Worm (Caenorhabditis elegans) whole organism, L1 larva: ENCODE data around the gene T12G3.11.

Experiments used
- C04F5.9 ChIP-seq: sonication (generic microtip); optimal IDR thresholded peaks from 2 replicates; lab custom pipeline; 2016; ENCODE audit warnings: missing genetic modification characterization, missing compliant biosample characterization
- C16A3.4 ChIP-seq: fragments of 150-350 bp; optimal IDR thresholded peaks from 2 replicates; lab custom pipeline; 2014; ENCODE audit warnings: missing biosample characterization, missing genetic modification characterization
- F16B12.6 ChIP-seq: fragments of 150-350 bp; optimal IDR thresholded peaks from 2 replicates; lab custom pipeline; 2014; ENCODE audit warnings: missing biosample characterization, missing genetic modification characterization
- aha-1 ChIP-seq: fragments of 150-350 bp; optimal IDR thresholded peaks from 2 replicates; lab custom pipeline; 2014; ENCODE audit warnings: missing biosample characterization, missing genetic modification characterization
- aly-2 ChIP-seq: fragments of 150-350 bp; optimal IDR thresholded peaks from 2 replicates; lab custom pipeline; 2014; ENCODE audit warnings: missing biosample characterization, missing genetic modification characterization
- blmp-1 ChIP-seq: fragments of 150-350 bp; optimal IDR thresholded peaks from 2 replicates; lab custom pipeline; 2014; ENCODE audit warnings: missing biosample characterization, missing genetic modification characterization
- ceh-63 ChIP-seq: fragments of 200-800 bp; sonication (Bioruptor generic); optimal IDR thresholded peaks from 2 replicates; lab custom pipeline; 2018; ENCODE audit warnings: mild to moderate bottlenecking, missing genetic modification characterization, missing compliant biosample characterization
- ceh-82 ChIP-seq, 3 experiments: fragments of 150-350 bp in 1 of 3; sonication (generic microtip) in 2 of 3; optimal IDR thresholded peaks; 2 replicates each; lab custom pipeline; 2014 to 2017; ENCODE audit warnings: missing biosample characterization in 3 of 3, missing genetic modification characterization in 3 of 3
- ces-1 ChIP-seq: fragments of 150-350 bp; optimal IDR thresholded peaks from 2 replicates; lab custom pipeline; 2014; ENCODE audit warnings: missing biosample characterization, missing genetic modification reagents, missing genetic modification characterization
- efl-3 ChIP-seq: fragments of 200-800 bp; sonication (Bioruptor generic); optimal IDR thresholded peaks from 2 replicates; lab custom pipeline; 2018; ENCODE audit warnings: mild to moderate bottlenecking, missing genetic modification characterization, missing compliant biosample characterization
- egl-13 ChIP-seq: sonication (generic microtip); optimal IDR thresholded peaks from 2 replicates; lab custom pipeline; 2016; ENCODE audit warnings: missing genotype, missing genetic modification reagents, missing genetic modification characterization, missing compliant biosample characterization
- elt-3 ChIP-seq, 6 experiments: fragments of 150-350 bp in 1 of 6; sonication (generic microtip); optimal IDR thresholded peaks; 2 replicates each; lab custom pipeline; 2017 to 2018; ENCODE audit warnings: missing biosample characterization in 6 of 6, missing genetic modification characterization in 6 of 6, inconsistent platforms in 1 of 6
- fkh-8 ChIP-seq: sonication (generic microtip); optimal IDR thresholded peaks from 2 replicates; lab custom pipeline; 2016; ENCODE audit warnings: mild to moderate bottlenecking, missing genetic modification characterization, missing compliant biosample characterization
- grh-1 ChIP-seq: fragments of 200-800 bp; sonication (Bioruptor generic); IDR thresholded peaks from 2 replicates; pipeline ENCODE4 v1.3.6; 2022; ENCODE audit warnings: missing genetic modification reagents, missing genetic modification characterization, missing compliant biosample characterization
- hlh-17 ChIP-seq: fragments of 200-800 bp; sonication (Bioruptor generic); optimal IDR thresholded peaks from 2 replicates; lab custom pipeline; 2018; ENCODE audit warnings: missing genetic modification characterization, mild to moderate bottlenecking, missing compliant biosample characterization, moderate library complexity, borderline replicate concordance
- hlh-4 ChIP-seq: sonication (generic microtip); optimal IDR thresholded peaks from 2 replicates; lab custom pipeline; 2016; ENCODE audit warnings: mild to moderate bottlenecking, missing genetic modification characterization, missing compliant biosample characterization
- irx-1 ChIP-seq: sonication (generic microtip); optimal IDR thresholded peaks from 2 replicates; lab custom pipeline; 2016; ENCODE audit warnings: missing genetic modification characterization, missing compliant biosample characterization
- lin-13 ChIP-seq: fragments of 150-350 bp; optimal IDR thresholded peaks from 2 replicates; lab custom pipeline; 2014; ENCODE audit warnings: missing biosample characterization, missing genetic modification reagents, missing genetic modification characterization
- lin-14 ChIP-seq: fragments of 200-800 bp; sonication (Bioruptor generic); optimal IDR thresholded peaks from 2 replicates; lab custom pipeline; 2018; ENCODE audit warnings: mild to moderate bottlenecking, missing genetic modification characterization, moderate library complexity, missing compliant biosample characterization
- lin-35 ChIP-seq, 2 experiments: fragments of 150-350 bp; optimal IDR thresholded peaks; 2 replicates each; lab custom pipeline; 2014; ENCODE audit warnings: missing biosample characterization in 2 of 2, missing genetic modification characterization in 2 of 2, missing genetic modification reagents in 2 of 2
- lin-39 ChIP-seq: fragments of 150-350 bp; optimal IDR thresholded peaks from 2 replicates; lab custom pipeline; 2014; ENCODE audit warnings: missing biosample characterization, missing genetic modification reagents, missing genetic modification characterization
- lir-3 ChIP-seq: sonication (generic microtip); optimal IDR thresholded peaks from 2 replicates; lab custom pipeline; 2016; ENCODE audit warnings: mild to moderate bottlenecking, missing genetic modification characterization, moderate library complexity, missing compliant biosample characterization; ENCODE audit not compliant: poor library complexity
- mab-9 ChIP-seq: fragments of 200-800 bp; sonication (Bioruptor generic); IDR thresholded peaks from 2 replicates; pipeline ENCODE4 v1.3.6; 2022; ENCODE audit warnings: missing genetic modification reagents, missing genetic modification characterization, missing compliant biosample characterization
- mep-1 ChIP-seq: fragments of 150-350 bp; optimal IDR thresholded peaks from 2 replicates; lab custom pipeline; 2014; ENCODE audit warnings: missing biosample characterization, missing genetic modification characterization
- nhr-12 ChIP-seq: sonication (generic microtip); optimal IDR thresholded peaks from 2 replicates; lab custom pipeline; 2017; ENCODE audit warnings: missing biosample characterization, missing genetic modification characterization
- nhr-20 ChIP-seq: sonication (generic microtip); optimal IDR thresholded peaks from 2 replicates; lab custom pipeline; 2016; ENCODE audit warnings: mild to moderate bottlenecking, missing genetic modification characterization, missing compliant biosample characterization
- nhr-71 ChIP-seq: sonication (generic microtip); optimal IDR thresholded peaks from 2 replicates; lab custom pipeline; 2016; ENCODE audit warnings: mild to moderate bottlenecking, missing genetic modification characterization, moderate library complexity, missing compliant biosample characterization
- nhr-84 ChIP-seq: sonication (generic microtip); optimal IDR thresholded peaks from 2 replicates; lab custom pipeline; 2017; ENCODE audit warnings: missing biosample characterization, missing genetic modification characterization
- nhr-85 ChIP-seq: sonication (generic microtip); peaks from one replicate; lab custom pipeline; 2016; ENCODE audit warnings: missing genetic modification characterization, inconsistent platforms, missing compliant biosample characterization
- nhr-90 ChIP-seq: sonication (generic microtip); optimal IDR thresholded peaks from 2 replicates; lab custom pipeline; 2016; ENCODE audit warnings: mild to moderate bottlenecking, missing genetic modification characterization, missing compliant biosample characterization; ENCODE audit not compliant: poor library complexity
- pag-3 ChIP-seq: sonication (generic microtip); optimal IDR thresholded peaks from 2 replicates; lab custom pipeline; 2017; ENCODE audit warnings: missing genetic modification characterization, mild to moderate bottlenecking, missing compliant biosample characterization, antibody characterized with exemption, borderline replicate concordance; ENCODE audit not compliant: insufficient read depth
- rnt-1 ChIP-seq: sonication (generic microtip); optimal IDR thresholded peaks from 2 replicates; lab custom pipeline; 2016; ENCODE audit warnings: mild to moderate bottlenecking, missing genetic modification characterization, moderate library complexity, missing compliant biosample characterization
- skn-1 ChIP-seq: fragments of 150-350 bp; optimal IDR thresholded peaks from 2 replicates; lab custom pipeline; 2014; ENCODE audit warnings: missing biosample characterization, missing genetic modification characterization
- snu-23 ChIP-seq: sonication (generic microtip); optimal IDR thresholded peaks from 2 replicates; lab custom pipeline; 2016; ENCODE audit warnings: missing genetic modification characterization, missing compliant biosample characterization
- sox-4 ChIP-seq: sonication (generic microtip); optimal IDR thresholded peaks from 2 replicates; lab custom pipeline; 2016; ENCODE audit warnings: missing genetic modification characterization, missing compliant biosample characterization
- sup-37 ChIP-seq: fragments of 200-800 bp; sonication (Bioruptor generic); optimal IDR thresholded peaks from 2 replicates; lab custom pipeline; 2018; ENCODE audit warnings: mild to moderate bottlenecking, missing genetic modification characterization, missing compliant biosample characterization
- tbx-2 ChIP-seq: sonication (generic microtip); optimal IDR thresholded peaks from 2 replicates; lab custom pipeline; 2016; ENCODE audit warnings: missing genetic modification characterization, missing compliant biosample characterization
- unc-130 ChIP-seq: fragments of 150-350 bp; optimal IDR thresholded peaks from 2 replicates; lab custom pipeline; 2017; ENCODE audit warnings: missing biosample characterization, missing genetic modification characterization, inconsistent platforms
- unc-62 ChIP-seq: fragments of 150-350 bp; optimal IDR thresholded peaks from 2 replicates; lab custom pipeline; 2014; ENCODE audit warnings: missing biosample characterization, missing genetic modification reagents, missing genetic modification characterization
- unc-86 ChIP-seq: sonication (generic microtip); optimal IDR thresholded peaks from 2 replicates; lab custom pipeline; 2016; ENCODE audit warnings: missing genetic modification characterization, missing compliant biosample characterization
- vab-15 ChIP-seq: sonication (generic microtip); optimal IDR thresholded peaks from 2 replicates; lab custom pipeline; 2017; ENCODE audit warnings: missing genotype, mild to moderate bottlenecking, missing genetic modification characterization, missing compliant biosample characterization
- xbp-1 ChIP-seq: sonication (generic microtip); optimal IDR thresholded peaks from 2 replicates; lab custom pipeline; 2016; ENCODE audit warnings: missing genetic modification characterization, missing compliant biosample characterization
- zip-4 ChIP-seq: fragments of 200-800 bp; sonication (Bioruptor generic); optimal IDR thresholded peaks from 2 replicates; lab custom pipeline; 2018; ENCODE audit warnings: mild to moderate bottlenecking, missing genetic modification characterization, moderate library complexity, missing compliant biosample characterization
- ztf-11 ChIP-seq, 2 experiments: sonication (generic microtip); optimal IDR thresholded peaks; 2 replicates each; lab custom pipeline; 2016 to 2017; ENCODE audit warnings: missing genetic modification characterization in 2 of 2, missing biosample characterization in 1 of 2, missing compliant biosample characterization in 1 of 2
- ztf-4 ChIP-seq: fragments of 150-350 bp; optimal IDR thresholded peaks from 2 replicates; lab custom pipeline; 2014; ENCODE audit warnings: missing biosample characterization, missing genetic modification characterization

The T12G3.11 gene

DNA sequence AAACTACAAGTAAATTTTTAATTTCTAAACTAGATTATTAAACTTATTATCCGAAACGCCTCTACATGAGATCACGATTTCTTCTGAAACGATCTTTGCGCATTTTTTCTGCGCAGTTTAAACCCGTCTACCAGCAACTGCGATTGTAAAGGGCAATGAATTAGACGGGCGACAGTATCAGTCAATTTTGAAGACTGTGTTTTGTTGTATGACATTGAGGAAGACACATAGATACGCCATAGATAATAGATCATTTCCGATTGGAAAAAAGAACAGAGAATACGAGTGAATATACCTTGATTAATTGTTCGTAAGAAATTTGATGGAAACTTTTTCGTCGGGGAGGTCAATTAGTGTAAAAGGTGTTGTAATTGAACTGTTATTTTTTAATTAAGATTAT lies 8.2 kb downstream of the T12G3.11 start:
- TF ChIP-seq mep-1 (no peak), unc-62 (GFP tag; lab: Kevin White, UChicago) (no peak), lin-14 (GFP tag; lab: Kevin White, UChicago) (peak; percentile 79), mab-9 (GFP tag; lab: Robert Waterston, UW) (no peak), rnt-1 (tag; lab: Kevin White, UChicago) (no peak), unc-130 (tag; lab: Kevin White, UChicago) (no peak), blmp-1 (tag; lab: Kevin White, UChicago) (peak; percentile 58), unc-86 (tag; lab: Kevin White, UChicago) (no peak), xbp-1 (tag; lab: Kevin White, UChicago) (no peak), zip-4 (GFP tag; lab: Kevin White, UChicago) (no peak), efl-3 (no peak), ceh-82 (tag; optimal IDR thresholded peaks at IDR 0.05; lab: Kevin White, UChicago) (no peak), vab-15 (tag; lab: Kevin White, UChicago) (no peak), ces-1 (GFP tag; lab: Kevin White, UChicago) (no peak), lin-13 (GFP tag; lab: Kevin White, UChicago) (no peak), aly-2 (tag; lab: Kevin White, UChicago) (no peak), hlh-17 (GFP tag; lab: Kevin White, UChicago) (no peak), lin-35 (GFP tag; optimal IDR thresholded peaks at IDR 0.05; lab: Kevin White, UChicago) (peak in 1 of 2 experiments; percentile 10), F16B12.6 (tag; lab: Kevin White, UChicago) (no peak), C04F5.9 (no peak), nhr-85 (tag; lab: Kevin White, UChicago) (peak; percentile 94), aha-1 (no peak), grh-1 (GFP tag; lab: Robert Waterston, UW) (no peak), egl-13 (no peak), fkh-8 (tag; lab: Kevin White, UChicago) (no peak), lin-39 (peak; percentile 14), nhr-90 (tag; lab: Kevin White, UChicago) (peak; percentile 43), nhr-12 (no peak), sup-37 (GFP tag; lab: Kevin White, UChicago) (no peak), pag-3 (tag; lab: Kevin White, UChicago) (no peak), ztf-4 (tag; lab: Kevin White, UChicago) (no peak), irx-1 (tag; lab: Kevin White, UChicago) (peak; percentile 37), ceh-63 (GFP tag; lab: Kevin White, UChicago) (no peak), nhr-20 (tag; lab: Kevin White, UChicago) (peak; percentile 66), nhr-71 (peak; percentile 75), hlh-4 (tag; lab: Kevin White, UChicago) (no peak), nhr-84 (tag; lab: Kevin White, UChicago) (no peak), snu-23 (GFP tag; lab: Kevin White, UChicago) (peak; percentile 37), ztf-11 (tag; optimal IDR thresholded peaks at IDR 0.05; lab: Kevin White, UChicago) (no peak), sox-4 (tag; lab: Kevin White, UChicago) (no peak), C16A3.4 (tag; lab: Kevin White, UChicago) (no peak), skn-1 (no peak), elt-3 (tag; optimal IDR thresholded peaks at IDR 0.05; lab: Kevin White, UChicago) (peak in 5 of 6 experiments; percentile 6 to 64 (median 52)), lir-3 (tag; lab: Kevin White, UChicago) (no peak), tbx-2 (peak; percentile 9)
